Worm (Caenorhabditis elegans) whole organism, L2 larva: ENCODE measurements around the gene Y75B8A.31.

Experiments
- C34F6.9 ChIP-seq: fragments of 150-350 bp; optimal IDR thresholded peaks from 2 replicates; lab custom pipeline; 2014; ENCODE audit warnings: missing biosample characterization, missing genetic modification characterization
- F13H6.1 ChIP-seq: sonication (generic microtip); optimal IDR thresholded peaks from 2 replicates; lab custom pipeline; 2016; ENCODE audit warnings: missing genetic modification characterization, missing compliant biosample characterization
- R02D3.7 ChIP-seq: fragments of 150-350 bp; optimal IDR thresholded peaks from 2 replicates; lab custom pipeline; 2014; ENCODE audit warnings: missing biosample characterization, missing genetic modification characterization
- ZK546.5 ChIP-seq: sonication (generic microtip); optimal IDR thresholded peaks from 2 replicates; lab custom pipeline; 2017; ENCODE audit warnings: missing biosample characterization, missing genetic modification characterization
- aly-2 ChIP-seq: fragments of 150-350 bp; optimal IDR thresholded peaks from 2 replicates; lab custom pipeline; 2014; ENCODE audit warnings: missing biosample characterization, missing genetic modification characterization
- blmp-1 ChIP-seq: sonication (generic microtip); optimal IDR thresholded peaks from 2 replicates; lab custom pipeline; 2017; ENCODE audit warnings: missing genetic modification characterization, mild to moderate bottlenecking, missing compliant biosample characterization, antibody characterized with exemption, moderate library complexity; ENCODE audit not compliant: insufficient read depth
- ceh-16 ChIP-seq: fragments of 150-350 bp; optimal IDR thresholded peaks from 2 replicates; lab custom pipeline; 2014; ENCODE audit warnings: missing biosample characterization, missing genetic modification characterization
- crh-2 ChIP-seq: sonication (generic microtip); optimal IDR thresholded peaks from 2 replicates; lab custom pipeline; 2017; ENCODE audit warnings: missing biosample characterization, missing genetic modification characterization
- dmd-4 ChIP-seq: sonication (generic microtip); optimal IDR thresholded peaks from 2 replicates; lab custom pipeline; 2017; ENCODE audit warnings: missing biosample characterization, missing genetic modification characterization
- elt-1 ChIP-seq: fragments of 150-350 bp; optimal IDR thresholded peaks from 2 replicates; lab custom pipeline; 2014; ENCODE audit warnings: missing biosample characterization, missing genetic modification characterization
- elt-3 ChIP-seq: sonication (generic microtip); optimal IDR thresholded peaks from 2 replicates; lab custom pipeline; 2017; ENCODE audit warnings: missing biosample characterization, missing genetic modification characterization
- fos-1 ChIP-seq: fragments of 150-350 bp; optimal IDR thresholded peaks from 2 replicates; lab custom pipeline; 2014; ENCODE audit warnings: missing biosample characterization, missing genetic modification characterization
- gmeb-1 ChIP-seq: fragments of 150-350 bp; optimal IDR thresholded peaks from 2 replicates; lab custom pipeline; 2014; ENCODE audit warnings: missing biosample characterization, missing genetic modification characterization
- lin-11 ChIP-seq: fragments of 150-350 bp; sonication (generic microtip); optimal IDR thresholded peaks from 2 replicates; lab custom pipeline; 2014; ENCODE audit warnings: missing biosample characterization, missing genetic modification characterization, inconsistent platforms, mixed read lengths
- lin-13 ChIP-seq: fragments of 150-350 bp; optimal IDR thresholded peaks from 2 replicates; lab custom pipeline; 2014; ENCODE audit warnings: missing biosample characterization, missing genetic modification reagents, missing genetic modification characterization
- lsy-2 ChIP-seq, 2 experiments: fragments of 150-350 bp in 1 of 2; sonication (generic microtip) in 1 of 2; optimal IDR thresholded peaks; 2 replicates each; lab custom pipeline; 2014 to 2017; ENCODE audit warnings: missing biosample characterization in 2 of 2, missing genetic modification characterization in 2 of 2
- mbf-1 ChIP-seq: sonication (generic microtip); optimal IDR thresholded peaks from 2 replicates; lab custom pipeline; 2017; ENCODE audit warnings: missing biosample characterization, missing genetic modification characterization
- mdl-1 ChIP-seq, 2 experiments: fragments of 150-350 bp in 1 of 2; sonication (generic microtip) in 1 of 2; optimal IDR thresholded peaks; 2 replicates each; lab custom pipeline; 2017; ENCODE audit warnings: missing biosample characterization in 2 of 2, missing genetic modification characterization in 2 of 2
- nhr-10 ChIP-seq: sonication (generic microtip); optimal IDR thresholded peaks from 2 replicates; lab custom pipeline; 2017; ENCODE audit warnings: missing biosample characterization, missing genetic modification characterization
- nhr-129 ChIP-seq: fragments of 150-350 bp; optimal IDR thresholded peaks from 2 replicates; lab custom pipeline; 2014; ENCODE audit warnings: missing biosample characterization, missing genetic modification characterization
- nhr-21 ChIP-seq: fragments of 150-350 bp; optimal IDR thresholded peaks from 2 replicates; lab custom pipeline; 2014; ENCODE audit warnings: missing biosample characterization, missing genetic modification characterization
- nhr-23 ChIP-seq: fragments of 150-350 bp; optimal IDR thresholded peaks from 2 replicates; lab custom pipeline; 2014; ENCODE audit warnings: missing biosample characterization, missing genetic modification reagents, missing genetic modification characterization
- nhr-237 ChIP-seq: fragments of 150-350 bp; optimal IDR thresholded peaks from 2 replicates; lab custom pipeline; 2014; ENCODE audit warnings: missing biosample characterization, missing genetic modification characterization
- nhr-25 ChIP-seq: fragments of 150-350 bp; sonication (generic microtip); optimal IDR thresholded peaks from 3 replicates; lab custom pipeline; 2014; ENCODE audit warnings: missing biosample characterization, missing genetic modification characterization
- nhr-6 ChIP-seq: fragments of 150-350 bp; optimal IDR thresholded peaks from 2 replicates; lab custom pipeline; 2014; ENCODE audit warnings: missing biosample characterization, missing genetic modification characterization
- nhr-77 ChIP-seq: fragments of 150-350 bp; optimal IDR thresholded peaks from 2 replicates; lab custom pipeline; 2014; ENCODE audit warnings: missing biosample characterization, missing genetic modification characterization
- peb-1 ChIP-seq: fragments of 150-350 bp; optimal IDR thresholded peaks from 2 replicates; lab custom pipeline; 2014; ENCODE audit warnings: missing biosample characterization, missing genetic modification characterization
- sem-4 ChIP-seq: fragments of 150-350 bp; optimal IDR thresholded peaks from 2 replicates; lab custom pipeline; 2014; ENCODE audit warnings: missing biosample characterization, missing genetic modification reagents, missing genetic modification characterization
- skn-1 ChIP-seq: sonication (generic microtip); optimal IDR thresholded peaks from 2 replicates; lab custom pipeline; 2017; ENCODE audit warnings: missing biosample characterization, missing genetic modification characterization
- sma-3 ChIP-seq: sonication (generic microtip); optimal IDR thresholded peaks from 2 replicates; lab custom pipeline; 2016; ENCODE audit warnings: missing genetic modification reagents, missing genetic modification characterization, missing compliant biosample characterization
- sma-9 ChIP-seq, 2 experiments: fragments of 150-350 bp in 1 of 2; sonication (generic microtip) in 1 of 2; optimal IDR thresholded peaks; 2 replicates each; lab custom pipeline; 2014 to 2016; ENCODE audit warnings: missing genetic modification characterization in 2 of 2, mild to moderate bottlenecking in 1 of 2, missing biosample characterization in 1 of 2, missing compliant biosample characterization in 1 of 2, missing genetic modification reagents in 1 of 2, moderate library complexity in 1 of 2
- unc-39 ChIP-seq: fragments of 150-350 bp; optimal IDR thresholded peaks from 2 replicates; lab custom pipeline; 2014; ENCODE audit warnings: missing biosample characterization, missing genetic modification characterization
- unc-55 ChIP-seq: fragments of 150-350 bp; sonication (generic microtip); optimal IDR thresholded peaks from 3 replicates; lab custom pipeline; 2014; ENCODE audit warnings: missing biosample characterization, missing genetic modification reagents, missing genetic modification characterization
- unc-62 ChIP-seq: fragments of 150-350 bp; optimal IDR thresholded peaks from 2 replicates; lab custom pipeline; 2014; ENCODE audit warnings: missing biosample characterization, missing genetic modification reagents, missing genetic modification characterization
- zag-1 ChIP-seq: fragments of 150-350 bp; optimal IDR thresholded peaks from 2 replicates; lab custom pipeline; 2014; ENCODE audit warnings: missing biosample characterization, missing genetic modification characterization
- ztf-11 ChIP-seq: sonication (generic microtip); optimal IDR thresholded peaks from 2 replicates; lab custom pipeline; 2017; ENCODE audit warnings: missing biosample characterization, missing genetic modification characterization
- ztf-4 ChIP-seq: fragments of 150-350 bp; optimal IDR thresholded peaks from 2 replicates; lab custom pipeline; 2014; ENCODE audit warnings: missing biosample characterization, missing genetic modification characterization

Y75B8A.31 gene

ce11 chrIII:12325284-12325683 is 26.2 kb upstream of the Y75B8A.31 start:
- peak; percentile 90 for TF ChIP-seq fos-1 (tag; lab: Kevin White, UChicago)
- no peak for TF ChIP-seq nhr-21
- TF ChIP-seq F13H6.1 (tag; lab: Kevin White, UChicago): peak; percentile 25
- TF ChIP-seq crh-2 (tag; lab: Kevin White, UChicago): peak; percentile 95
- peak; percentile 49 for TF ChIP-seq gmeb-1 (tag; lab: Kevin White, UChicago)
- TF ChIP-seq sma-3 (GFP tag; lab: Kevin White, UChicago): peak; percentile 0
- TF ChIP-seq sma-9 (GFP tag; optimal IDR thresholded peaks at IDR 0.05; lab: Kevin White, UChicago): peak; percentile 35
- TF ChIP-seq sma-9 (tag; optimal IDR thresholded peaks at IDR 0.05; lab: Kevin White, UChicago): no peak
- TF ChIP-seq lsy-2 (tag; optimal IDR thresholded peaks at IDR 0.05; lab: Kevin White, UChicago): no peak
- peak; percentile 20 for TF ChIP-seq nhr-129

- no peak for TF ChIP-seq aly-2 (tag; lab: Kevin White, UChicago)
- peak; percentile 20 for TF ChIP-seq crh-2 (tag; lab: Kevin White, UChicago)
- peak; percentile 4 for TF ChIP-seq sma-9 (GFP tag; optimal IDR thresholded peaks at IDR 0.05; lab: Kevin White, UChicago)
- TF ChIP-seq sma-9 (tag; optimal IDR thresholded peaks at IDR 0.05; lab: Kevin White, UChicago): no peak
- peak; percentile 85 for TF ChIP-seq fos-1 (tag; lab: Kevin White, UChicago)
- TF ChIP-seq nhr-129: peak; percentile 7
Observed at ce11 chrIII:12327528-12327997, 23.9 kb upstream of the Y75B8A.31 start, which contains the start of the genes zip-12 and Y75B8A.63. TSS of gene zip-12 (plus strand) at chrIII:12327914. TSS of gene Y75B8A.63 (plus strand) at chrIII:12327947.

ce11 chrIII:12331300-12331699 is 20.1 kb upstream of the Y75B8A.31 start:
- TF ChIP-seq blmp-1 (tag; lab: Kevin White, UChicago): no peak

ce11 chrIII:12333445-12333844 is 18.0 kb upstream of the Y75B8A.31 start, which contains the start of gene zip-1:
TSS of gene zip-1 (plus strand) at chrIII:12333745.
- TF ChIP-seq dmd-4 (no peak), lin-11 (no peak), elt-1 (tag; lab: Kevin White, UChicago) (no peak), mdl-1 (tag; optimal IDR thresholded peaks at IDR 0.05; lab: Kevin White, UChicago) (no peak), ztf-11 (no peak), elt-3 (tag; lab: Kevin White, UChicago) (no peak), R02D3.7 (no peak)

ce11 chrIII:12334268-12334667 is 17.2 kb upstream of the Y75B8A.31 start:
- TF ChIP-seq nhr-10 (tag; lab: Kevin White, UChicago): no peak
- TF ChIP-seq skn-1 (tag; lab: Kevin White, UChicago): no peak
- no peak for TF ChIP-seq fos-1 (tag; lab: Kevin White, UChicago)
- TF ChIP-seq F13H6.1 (tag; lab: Kevin White, UChicago): no peak
- TF ChIP-seq unc-39 (tag; lab: Kevin White, UChicago): no peak
- no peak for TF ChIP-seq nhr-6
- TF ChIP-seq peb-1 (tag; lab: Kevin White, UChicago): no peak
- TF ChIP-seq unc-62 (GFP tag; lab: Kevin White, UChicago): no peak
- TF ChIP-seq nhr-237 (tag; lab: Kevin White, UChicago): no peak
- TF ChIP-seq lin-13 (GFP tag; lab: Kevin White, UChicago): no peak
- no peak for TF ChIP-seq mdl-1 (tag; optimal IDR thresholded peaks at IDR 0.05; lab: Kevin White, UChicago)
- TF ChIP-seq gmeb-1 (tag; lab: Kevin White, UChicago): no peak
- TF ChIP-seq C34F6.9 (tag; lab: Kevin White, UChicago): no peak
- no peak for TF ChIP-seq sem-4 (tag; lab: Kevin White, UChicago)
- TF ChIP-seq mbf-1 (tag; lab: Kevin White, UChicago): no peak
- TF ChIP-seq sma-3 (GFP tag; lab: Kevin White, UChicago): no peak
- TF ChIP-seq nhr-129: no peak

- no peak for TF ChIP-seq ceh-16 (tag; lab: Kevin White, UChicago)
- TF ChIP-seq nhr-6: no peak
- no peak for TF ChIP-seq ztf-11
- no peak for TF ChIP-seq elt-3 (tag; lab: Kevin White, UChicago)
- TF ChIP-seq nhr-23 (tag; lab: Kevin White, UChicago): no peak
- peak; percentile 83 for TF ChIP-seq sem-4 (tag; lab: Kevin White, UChicago)
- no peak for TF ChIP-seq mdl-1 (tag; optimal IDR thresholded peaks at IDR 0.05; lab: Kevin White, UChicago)
- peak; percentile 64 for TF ChIP-seq crh-2 (tag; lab: Kevin White, UChicago)
- TF ChIP-seq lsy-2 (tag; optimal IDR thresholded peaks at IDR 0.05; lab: Kevin White, UChicago): peak; percentile 47 to 73
- TF ChIP-seq nhr-25 (tag; lab: Kevin White, UChicago): peak; percentile 76
- no peak for TF ChIP-seq nhr-77 (tag; lab: Kevin White, UChicago)
- peak; percentile 80 for TF ChIP-seq F13H6.1 (tag; lab: Kevin White, UChicago)
- TF ChIP-seq C34F6.9 (tag; lab: Kevin White, UChicago): peak; percentile 81
- no peak for TF ChIP-seq nhr-237 (tag; lab: Kevin White, UChicago)
- peak; percentile 4 for TF ChIP-seq zag-1 (tag; lab: Kevin White, UChicago)
- no peak for TF ChIP-seq ZK546.5 (tag; lab: Kevin White, UChicago)
- TF ChIP-seq ztf-4 (tag; lab: Kevin White, UChicago): no peak
- peak; percentile 63 for TF ChIP-seq unc-55 (GFP tag; lab: Kevin White, UChicago)
- TF ChIP-seq R02D3.7: no peak
- TF ChIP-seq blmp-1 (tag; lab: Kevin White, UChicago): peak; percentile 63
- TF ChIP-seq sma-3 (GFP tag; lab: Kevin White, UChicago): peak; percentile 73
- TF ChIP-seq sma-9 (GFP tag; optimal IDR thresholded peaks at IDR 0.05; lab: Kevin White, UChicago): peak; percentile 77
- no peak for TF ChIP-seq sma-9 (tag; optimal IDR thresholded peaks at IDR 0.05; lab: Kevin White, UChicago)
- TF ChIP-seq peb-1 (tag; lab: Kevin White, UChicago): no peak
- TF ChIP-seq lin-13 (GFP tag; lab: Kevin White, UChicago): peak; percentile 35
- no peak for TF ChIP-seq aly-2 (tag; lab: Kevin White, UChicago)
Observed at ce11 chrIII:12335400-12335994, 15.9 kb upstream of the Y75B8A.31 start.
